Worm (Caenorhabditis elegans): ENCODE data around the gene F19C6.3.

ce11 chrX:9958561-9958960 is 50.0 kb downstream of the F19C6.3 start, which contains the start of gene ZC506.1:
- TF ChIP-seq pqm-1 (tag; optimal IDR thresholded peaks at IDR 0.05) (peak; percentile 88), nhr-76 (tag; optimal IDR thresholded peaks at IDR 0.05) (no peak), snpc-4 (tag; optimal IDR thresholded peaks at IDR 0.05) (peak; percentile 94)
